Fruit fly (Drosophila melanogaster): ENCODE measurements around the gene TSG101.

The TSG101 gene

DNA sequence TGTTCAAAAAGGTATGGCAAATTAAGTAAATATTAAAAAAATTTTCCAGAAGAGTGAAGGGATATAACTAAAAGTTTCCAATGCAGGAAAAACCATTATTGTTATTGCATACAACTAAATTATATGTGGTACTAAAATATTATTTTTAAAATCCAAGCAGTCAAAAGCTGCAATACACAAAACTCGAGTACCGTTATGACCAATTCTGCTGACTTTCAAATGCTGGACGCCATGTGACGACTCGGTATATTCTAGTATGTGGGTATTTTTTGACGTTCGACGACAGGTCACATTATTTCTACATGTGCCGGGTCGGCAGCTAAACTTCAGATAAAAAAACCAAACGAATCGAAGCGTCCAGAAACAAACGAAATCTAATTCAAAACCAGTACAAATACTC, 34.0 kb upstream of the TSG101 start (continued):
- TF ChIP-seq sc (optimal IDR thresholded peaks at IDR 0.05) = no peak
- TF ChIP-seq sc (GFP tag; optimal IDR thresholded peaks at IDR 0.05) = no peak
- TF ChIP-seq ash1 (GFP tag; optimal IDR thresholded peaks at IDR 0.05) = no peak
- TF ChIP-seq scrt (GFP tag; optimal IDR thresholded peaks at IDR 0.05) = no peak
- TF ChIP-seq vvl (GFP tag; IDR thresholded peaks at IDR 0.05) = peak; percentile 28
- peak; percentile 57; the same call in 2 of the 3 replicates for TF ChIP-seq CG6791 (GFP tag; IDR thresholded peaks at IDR 0.05; ENCODE audit: partially characterized antibody)
- TF ChIP-seq CG15011 (GFP tag; optimal IDR thresholded peaks at IDR 0.05) = no peak
- TF ChIP-seq CG9437 (GFP tag; optimal IDR thresholded peaks at IDR 0.05) = no peak
- TF ChIP-seq CoRest (tag; optimal IDR thresholded peaks at IDR 0.05) = peak; percentile 90
- peak; percentile 64; the same call in 1 of the 3 replicates for TF ChIP-seq jigr1 (GFP tag; IDR thresholded peaks at IDR 0.05)
- TF ChIP-seq Bteb2 (GFP tag; optimal IDR thresholded peaks at IDR 0.05) = no peak
- TF ChIP-seq crc (GFP tag; optimal IDR thresholded peaks at IDR 0.05) = no peak
- no peak for TF ChIP-seq ttk (GFP tag; IDR thresholded peaks at IDR 0.05)
- TF ChIP-seq corto (GFP tag; optimal IDR thresholded peaks at IDR 0.05) = no peak
- TF ChIP-seq zfh2 (GFP tag; optimal IDR thresholded peaks at IDR 0.05) = peak; percentile 9
- no peak for TF ChIP-seq Drgx (GFP tag; IDR thresholded peaks at IDR 0.05)
- TF ChIP-seq trh (GFP tag; optimal IDR thresholded peaks at IDR 0.05) = no peak
- TF ChIP-seq CG9817 (tag; optimal IDR thresholded peaks at IDR 0.05) = no peak
- peak; percentile 24 for TF ChIP-seq CG30020 (tag; optimal IDR thresholded peaks at IDR 0.05)
- TF ChIP-seq Vsx1 (GFP tag; optimal IDR thresholded peaks at IDR 0.05) = no peak
- no peak for TF ChIP-seq Dip2 (GFP tag; IDR thresholded peaks at IDR 0.05)
- TF ChIP-seq mirr (GFP tag; optimal IDR thresholded peaks at IDR 0.05) = no peak
- no peak for TF ChIP-seq sima (GFP tag; optimal IDR thresholded peaks at IDR 0.05)
- peak; percentile 40 for TF ChIP-seq kay (GFP tag; optimal IDR thresholded peaks at IDR 0.05)
- TF ChIP-seq twi (tag; optimal IDR thresholded peaks at IDR 0.05) = peak; percentile 21
- no peak for TF ChIP-seq cas (GFP tag; IDR thresholded peaks at IDR 0.05)
- no peak for TF ChIP-seq bsh (GFP tag; optimal IDR thresholded peaks at IDR 0.05)
- no peak for TF ChIP-seq CG9215 (GFP tag; IDR thresholded peaks at IDR 0.05)
- no peak for TF ChIP-seq bigmax (GFP tag; optimal IDR thresholded peaks at IDR 0.05)
- no peak for TF ChIP-seq CG12299 (tag; optimal IDR thresholded peaks at IDR 0.05)
- no peak for TF ChIP-seq run (tag; optimal IDR thresholded peaks at IDR 0.05)
- TF ChIP-seq croc (GFP tag; conservative IDR thresholded peaks at IDR 0.05) = no peak
- peak; percentile 81 for TF ChIP-seq Med (GFP tag)
- TF ChIP-seq CG1602 (GFP tag; optimal IDR thresholded peaks at IDR 0.05) = no peak
- TF ChIP-seq CG13624 (GFP tag; optimal IDR thresholded peaks at IDR 0.05) = peak; percentile 7
- peak in 1 of 2 experiments; percentile 32 for TF ChIP-seq chif (GFP tag; optimal IDR thresholded peaks at IDR 0.05)
- peak; percentile 43 for TF ChIP-seq sug (tag; optimal IDR thresholded peaks at IDR 0.05)
- TF ChIP-seq gro (GFP tag; optimal IDR thresholded peaks at IDR 0.05) = peak; percentile 63
- TF ChIP-seq Asciz (GFP tag; optimal IDR thresholded peaks at IDR 0.05) = no peak
- TF ChIP-seq CG2678 (tag; optimal IDR thresholded peaks at IDR 0.05) = no peak
- TF ChIP-seq CG33557 (GFP tag; optimal IDR thresholded peaks at IDR 0.05) = no peak
- peak; percentile 26; the same call in 1 of the 2 replicates for TF ChIP-seq inv (GFP tag; IDR thresholded peaks at IDR 0.05; ENCODE audit: partially characterized antibody)
- no peak for TF ChIP-seq Camta (GFP tag; optimal IDR thresholded peaks at IDR 0.05)
- no peak for TF ChIP-seq CG10209 (GFP tag; optimal IDR thresholded peaks at IDR 0.05)
- TF ChIP-seq Doc3 (GFP tag; IDR thresholded peaks at IDR 0.05; ENCODE audit: partially characterized antibody) = no peak
- no peak for TF ChIP-seq Mrtf (GFP tag; IDR thresholded peaks at IDR 0.05)
- no peak for TF ChIP-seq CG7372 (GFP tag; IDR thresholded peaks at IDR 0.05)
- no peak for TF ChIP-seq CG6765 (GFP tag; optimal IDR thresholded peaks at IDR 0.05)
- TF ChIP-seq zen2 (GFP tag; IDR thresholded peaks at IDR 0.05; ENCODE audit: partially characterized antibody) = no peak
- TF ChIP-seq CG11696 (GFP tag; IDR thresholded peaks at IDR 0.05) = no peak
- 0 out of 3 replicates have a peak, but pooled peaks have one; percentile 3 for TF ChIP-seq ken (GFP tag; IDR thresholded peaks at IDR 0.05)
- TF ChIP-seq CG3163 (GFP tag; optimal IDR thresholded peaks at IDR 0.05) = no peak
